Worm (Caenorhabditis elegans) whole organism, L2 larva: ENCODE measurements around the gene Y110A2AL.7.

Experiments
- C34F6.9 ChIP-seq: fragments of 150-350 bp; optimal IDR thresholded peaks from 2 replicates; lab custom pipeline; 2014; ENCODE audit warnings: missing biosample characterization, missing genetic modification characterization
- R02D3.7 ChIP-seq: fragments of 150-350 bp; optimal IDR thresholded peaks from 2 replicates; lab custom pipeline; 2014; ENCODE audit warnings: missing biosample characterization, missing genetic modification characterization
- ZK546.5 ChIP-seq: sonication (generic microtip); optimal IDR thresholded peaks from 2 replicates; lab custom pipeline; 2017; ENCODE audit warnings: missing biosample characterization, missing genetic modification characterization
- alr-1 ChIP-seq: fragments of 150-350 bp; optimal IDR thresholded peaks from 2 replicates; lab custom pipeline; 2014; ENCODE audit warnings: missing biosample characterization, missing genetic modification characterization
- ama-1 ChIP-seq: fragments of 150-350 bp; optimal IDR thresholded peaks from 2 replicates; lab custom pipeline; 2018; ENCODE audit warnings: inconsistent platforms
- blmp-1 ChIP-seq: sonication (generic microtip); optimal IDR thresholded peaks from 2 replicates; lab custom pipeline; 2017; ENCODE audit warnings: missing genetic modification characterization, mild to moderate bottlenecking, missing compliant biosample characterization, antibody characterized with exemption, moderate library complexity; ENCODE audit not compliant: insufficient read depth
- ceh-16 ChIP-seq: fragments of 150-350 bp; optimal IDR thresholded peaks from 2 replicates; lab custom pipeline; 2014; ENCODE audit warnings: missing biosample characterization, missing genetic modification characterization
- ceh-82 ChIP-seq: fragments of 150-350 bp; optimal IDR thresholded peaks from 2 replicates; lab custom pipeline; 2014; ENCODE audit warnings: missing biosample characterization, missing genetic modification characterization
- crh-2 ChIP-seq: sonication (generic microtip); optimal IDR thresholded peaks from 2 replicates; lab custom pipeline; 2017; ENCODE audit warnings: missing biosample characterization, missing genetic modification characterization
- dmd-4 ChIP-seq: sonication (generic microtip); optimal IDR thresholded peaks from 2 replicates; lab custom pipeline; 2017; ENCODE audit warnings: missing biosample characterization, missing genetic modification characterization
- elt-1 ChIP-seq: fragments of 150-350 bp; optimal IDR thresholded peaks from 2 replicates; lab custom pipeline; 2014; ENCODE audit warnings: missing biosample characterization, missing genetic modification characterization
- elt-3 ChIP-seq: sonication (generic microtip); optimal IDR thresholded peaks from 2 replicates; lab custom pipeline; 2017; ENCODE audit warnings: missing biosample characterization, missing genetic modification characterization
- fos-1 ChIP-seq: fragments of 150-350 bp; optimal IDR thresholded peaks from 2 replicates; lab custom pipeline; 2014; ENCODE audit warnings: missing biosample characterization, missing genetic modification characterization
- gmeb-1 ChIP-seq: fragments of 150-350 bp; optimal IDR thresholded peaks from 2 replicates; lab custom pipeline; 2014; ENCODE audit warnings: missing biosample characterization, missing genetic modification characterization
- lin-11 ChIP-seq: fragments of 150-350 bp; sonication (generic microtip); optimal IDR thresholded peaks from 2 replicates; lab custom pipeline; 2014; ENCODE audit warnings: missing biosample characterization, missing genetic modification characterization, inconsistent platforms, mixed read lengths
- lin-13 ChIP-seq: fragments of 150-350 bp; optimal IDR thresholded peaks from 2 replicates; lab custom pipeline; 2014; ENCODE audit warnings: missing biosample characterization, missing genetic modification reagents, missing genetic modification characterization
- lin-39 ChIP-seq: fragments of 150-350 bp; optimal IDR thresholded peaks from 2 replicates; lab custom pipeline; 2014; ENCODE audit warnings: missing biosample characterization, missing genetic modification reagents, missing genetic modification characterization
- lsy-2 ChIP-seq, 2 experiments: fragments of 150-350 bp in 1 of 2; sonication (generic microtip) in 1 of 2; optimal IDR thresholded peaks; 2 replicates each; lab custom pipeline; 2014 to 2017; ENCODE audit warnings: missing biosample characterization in 2 of 2, missing genetic modification characterization in 2 of 2
- mab-5 ChIP-seq: fragments of 150-350 bp; optimal IDR thresholded peaks from 2 replicates; lab custom pipeline; 2014; ENCODE audit warnings: missing biosample characterization, missing genetic modification characterization
- mbf-1 ChIP-seq: sonication (generic microtip); optimal IDR thresholded peaks from 2 replicates; lab custom pipeline; 2017; ENCODE audit warnings: missing biosample characterization, missing genetic modification characterization
- mdl-1 ChIP-seq, 2 experiments: fragments of 150-350 bp in 1 of 2; sonication (generic microtip) in 1 of 2; optimal IDR thresholded peaks; 2 replicates each; lab custom pipeline; 2017; ENCODE audit warnings: missing biosample characterization in 2 of 2, missing genetic modification characterization in 2 of 2
- nhr-10 ChIP-seq: sonication (generic microtip); optimal IDR thresholded peaks from 2 replicates; lab custom pipeline; 2017; ENCODE audit warnings: missing biosample characterization, missing genetic modification characterization
- nhr-12 ChIP-seq: fragments of 150-350 bp; optimal IDR thresholded peaks from 2 replicates; lab custom pipeline; 2014; ENCODE audit warnings: missing biosample characterization, missing genetic modification characterization
- nhr-129 ChIP-seq: fragments of 150-350 bp; optimal IDR thresholded peaks from 2 replicates; lab custom pipeline; 2014; ENCODE audit warnings: missing biosample characterization, missing genetic modification characterization
- nhr-21 ChIP-seq: fragments of 150-350 bp; optimal IDR thresholded peaks from 2 replicates; lab custom pipeline; 2014; ENCODE audit warnings: missing biosample characterization, missing genetic modification characterization
- nhr-23 ChIP-seq: fragments of 150-350 bp; optimal IDR thresholded peaks from 2 replicates; lab custom pipeline; 2014; ENCODE audit warnings: missing biosample characterization, missing genetic modification reagents, missing genetic modification characterization
- nhr-25 ChIP-seq: fragments of 150-350 bp; sonication (generic microtip); optimal IDR thresholded peaks from 3 replicates; lab custom pipeline; 2014; ENCODE audit warnings: missing biosample characterization, missing genetic modification characterization
- nhr-6 ChIP-seq: fragments of 150-350 bp; optimal IDR thresholded peaks from 2 replicates; lab custom pipeline; 2014; ENCODE audit warnings: missing biosample characterization, missing genetic modification characterization
- nhr-77 ChIP-seq: fragments of 150-350 bp; optimal IDR thresholded peaks from 2 replicates; lab custom pipeline; 2014; ENCODE audit warnings: missing biosample characterization, missing genetic modification characterization
- peb-1 ChIP-seq: fragments of 150-350 bp; optimal IDR thresholded peaks from 2 replicates; lab custom pipeline; 2014; ENCODE audit warnings: missing biosample characterization, missing genetic modification characterization
- skn-1 ChIP-seq: sonication (generic microtip); optimal IDR thresholded peaks from 2 replicates; lab custom pipeline; 2017; ENCODE audit warnings: missing biosample characterization, missing genetic modification characterization
- sma-3 ChIP-seq: sonication (generic microtip); optimal IDR thresholded peaks from 2 replicates; lab custom pipeline; 2016; ENCODE audit warnings: missing genetic modification reagents, missing genetic modification characterization, missing compliant biosample characterization
- sma-9 ChIP-seq, 2 experiments: fragments of 150-350 bp in 1 of 2; sonication (generic microtip) in 1 of 2; optimal IDR thresholded peaks; 2 replicates each; lab custom pipeline; 2014 to 2016; ENCODE audit warnings: missing genetic modification characterization in 2 of 2, mild to moderate bottlenecking in 1 of 2, missing biosample characterization in 1 of 2, missing compliant biosample characterization in 1 of 2, missing genetic modification reagents in 1 of 2, moderate library complexity in 1 of 2
- unc-39 ChIP-seq: fragments of 150-350 bp; optimal IDR thresholded peaks from 2 replicates; lab custom pipeline; 2014; ENCODE audit warnings: missing biosample characterization, missing genetic modification characterization
- unc-55 ChIP-seq: fragments of 150-350 bp; sonication (generic microtip); optimal IDR thresholded peaks from 3 replicates; lab custom pipeline; 2014; ENCODE audit warnings: missing biosample characterization, missing genetic modification reagents, missing genetic modification characterization
- unc-62 ChIP-seq: fragments of 150-350 bp; optimal IDR thresholded peaks from 2 replicates; lab custom pipeline; 2014; ENCODE audit warnings: missing biosample characterization, missing genetic modification reagents, missing genetic modification characterization
- zag-1 ChIP-seq: fragments of 150-350 bp; optimal IDR thresholded peaks from 2 replicates; lab custom pipeline; 2014; ENCODE audit warnings: missing biosample characterization, missing genetic modification characterization
- ztf-1 ChIP-seq: fragments of 200-800 bp; sonication (Bioruptor generic); conservative IDR thresholded peaks from 2 replicates; pipeline ENCODE4 v1.3.6; 2022; ENCODE audit warnings: missing genetic modification characterization, missing compliant biosample characterization
- ztf-11 ChIP-seq: sonication (generic microtip); optimal IDR thresholded peaks from 2 replicates; lab custom pipeline; 2017; ENCODE audit warnings: missing biosample characterization, missing genetic modification characterization

The Y110A2AL.7 gene

ce11 chrII:2824169-2824568, 18.8 kb downstream of the Y110A2AL.7 start, which contains the start of the genes K12H6.4 and K12H6.9:
TSS of gene K12H6.4 (minus strand) at chrII:2824269.
TSS of gene K12H6.9 (plus strand) at chrII:2824404.
- no peak for TF ChIP-seq nhr-129
- no peak for TF ChIP-seq elt-3 (tag; lab: Kevin White, UChicago)
- TF ChIP-seq mab-5: no peak
- TF ChIP-seq C34F6.9 (tag; lab: Kevin White, UChicago): no peak
- no peak for TF ChIP-seq dmd-4 (tag; lab: Kevin White, UChicago)
- TF ChIP-seq ZK546.5 (tag; lab: Kevin White, UChicago): no peak
- TF ChIP-seq nhr-23: no peak
- no peak for TF ChIP-seq gmeb-1
- no peak for TF ChIP-seq mbf-1
- TF ChIP-seq skn-1 (tag; lab: Kevin White, UChicago): no peak
- no peak for TF ChIP-seq crh-2 (tag; lab: Kevin White, UChicago)
- TF ChIP-seq lsy-2 (tag; optimal IDR thresholded peaks at IDR 0.05; lab: Kevin White, UChicago): no peak
- TF ChIP-seq unc-55 (GFP tag; lab: Kevin White, UChicago): no peak
- TF ChIP-seq fos-1 (tag; lab: Kevin White, UChicago): no peak
- no peak for TF ChIP-seq alr-1 (tag; lab: Kevin White, UChicago)
- TF ChIP-seq ceh-82 (tag; lab: Kevin White, UChicago): no peak
- no peak for TF ChIP-seq nhr-12 (tag; lab: Kevin White, UChicago)
- no peak for TF ChIP-seq R02D3.7

ce11 chrII:2822435-2822920, 20.5 kb downstream of the Y110A2AL.7 start, which contains the start of the genes fut-4 and K12H6.10:
TSS of gene fut-4 (minus strand) at chrII:2822535.
TSS of gene K12H6.10 (plus strand) at chrII:2822870.
- no peak for TF ChIP-seq ceh-16 (tag; lab: Kevin White, UChicago)
- TF ChIP-seq lin-39 (tag; lab: Kevin White, UChicago): no peak
- TF ChIP-seq mdl-1 (tag; optimal IDR thresholded peaks at IDR 0.05; lab: Kevin White, UChicago): no peak
- no peak for TF ChIP-seq ztf-1
- no peak for TF ChIP-seq lin-11 (tag; lab: Kevin White, UChicago)
- TF ChIP-seq nhr-23: no peak
- TF ChIP-seq sma-3 (GFP tag; lab: Kevin White, UChicago): no peak
- no peak for TF ChIP-seq sma-9 (GFP tag; optimal IDR thresholded peaks at IDR 0.05; lab: Kevin White, UChicago)
- no peak for TF ChIP-seq sma-9 (tag; optimal IDR thresholded peaks at IDR 0.05; lab: Kevin White, UChicago)
- no peak for TF ChIP-seq unc-39 (tag; lab: Kevin White, UChicago)
- TF ChIP-seq lin-13 (GFP tag; lab: Kevin White, UChicago): no peak
- no peak for TF ChIP-seq nhr-21 (tag; lab: Kevin White, UChicago)
- no peak for TF ChIP-seq elt-1 (tag; lab: Kevin White, UChicago)
- no peak for TF ChIP-seq elt-3 (tag; lab: Kevin White, UChicago)

ce11 chrII:2816676-2817075, 26.3 kb downstream of the Y110A2AL.7 start, which contains the start of gene set-13:
TSS of gene set-13 (plus strand) at chrII:2816976.
- TF ChIP-seq nhr-10 (no peak), unc-55 (GFP tag; lab: Kevin White, UChicago) (no peak), ZK546.5 (tag; lab: Kevin White, UChicago) (no peak), zag-1 (no peak)

- TF ChIP-seq nhr-6 (tag; lab: Kevin White, UChicago) (no peak), nhr-25 (no peak), elt-3 (tag; lab: Kevin White, UChicago) (no peak), blmp-1 (tag; lab: Kevin White, UChicago) (no peak), sma-3 (GFP tag; lab: Kevin White, UChicago) (no peak), ceh-82 (tag; lab: Kevin White, UChicago) (no peak), ztf-1 (no peak), peb-1 (tag; lab: Kevin White, UChicago) (no peak), ama-1 (lab: Kevin White, UChicago) (no peak), ztf-11 (tag; lab: Kevin White, UChicago) (no peak), nhr-77 (tag; lab: Kevin White, UChicago) (no peak), nhr-12 (tag; lab: Kevin White, UChicago) (no peak), unc-62 (GFP tag; lab: Kevin White, UChicago) (no peak), ceh-16 (tag; lab: Kevin White, UChicago) (no peak)
Observed at ce11 chrII:2815444-2815843, 27.5 kb downstream of the Y110A2AL.7 start, which contains the start of gene K12H6.2. TSS of gene K12H6.2 (minus strand) at chrII:2815544.
